Fruit fly (Drosophila melanogaster) whole organism, embryonic: ENCODE data around the gene sxe2.

Source experiments
- Atf-2 ChIP-seq: fragments of 200-800 bp; sonication (Bioruptor generic); optimal IDR thresholded peaks from 2 replicates; lab custom pipeline; 2016; ENCODE audit warnings: missing biosample characterization, missing genetic modification characterization
- CG11456 ChIP-seq: fragments of 200-800 bp; sonication (Bioruptor generic); IDR thresholded peaks from 3 replicates; pipeline ENCODE4 v1.3.6; 2022; ENCODE audit warnings: missing biosample characterization, missing genetic modification characterization
- CG13123 ChIP-seq: fragments of 200-800 bp; sonication (Bioruptor generic); optimal IDR thresholded peaks from 2 replicates; lab custom pipeline; 2016; ENCODE audit warnings: missing biosample characterization, missing genetic modification characterization
- CHES-1-like ChIP-seq: fragments of 200-800 bp; sonication (Bioruptor generic); optimal IDR thresholded peaks from 2 replicates; lab custom pipeline; 2016; ENCODE audit warnings: missing biosample characterization, missing genetic modification characterization
- Nf-YA ChIP-seq: fragments of 200-800 bp; sonication (Bioruptor generic); IDR thresholded peaks from 2 replicates; pipeline ENCODE4 v1.3.6; 2022; ENCODE audit warnings: missing biosample characterization, missing genetic modification characterization

- TF ChIP-seq Nf-YA (GFP tag; lab: Robert Waterston, UW) (no peak), CHES-1-like (GFP tag; lab: Kevin White, UChicago) (peak; percentile 83), CG11456 (no peak), Atf-2 (GFP tag; lab: Kevin White, UChicago) (no peak), CG13123 (GFP tag; lab: Kevin White, UChicago) (no peak)
Measured at dm6 chr3R:16099268-16100240, 15.9 kb downstream of the sxe2 start.
